6 fruit fly cellular contexts compared by ENCODE assay signal in genomic region chr3R:14024919-14025387, dm6.
TF ChIP-seq lines count a peak whose summit lies in the region.

No protein-coding gene starts in this region.

- peak; percentile 49 for TF ChIP-seq CTCF in whole organism, embryonic (GFP tag; optimal IDR thresholded peaks at IDR 0.05; lab: Kevin White, UChicago)

TF ChIP-seq in whole organism, 6 proteins besides CTCF, POLR2A, EP300 and RAD21:
- TF ChIP-seq EcR (GFP tag; optimal IDR thresholded peaks at IDR 0.05; lab: Kevin White, UChicago), result peak in 1 of 2 experiments; percentile 7
- no peak for TF ChIP-seq usp (GFP tag; optimal IDR thresholded peaks at IDR 0.05; lab: Kevin White, UChicago)
- peak; percentile 31 for TF ChIP-seq CG8478 (optimal IDR thresholded peaks at IDR 0.05; lab: Kevin White, UChicago)
- no peak for TF ChIP-seq Dll (optimal IDR thresholded peaks at IDR 0.05; lab: Kevin White, UChicago)

TF ChIP-seq in whole organism, adult, 20 proteins besides CTCF, POLR2A, EP300 and RAD21 (continues in another document):
- peak; percentile 72 for TF ChIP-seq CG7101 (tag; optimal IDR thresholded peaks at IDR 0.05; lab: Kevin White, UChicago)
- TF ChIP-seq CG7045 (GFP tag; optimal IDR thresholded peaks at IDR 0.05; lab: Kevin White, UChicago), result peak; percentile 75
- peak; percentile 99 for TF ChIP-seq kay (GFP tag; lab: Kevin White, UChicago; ENCODE audit: borderline replicate concordance)
- peak; percentile 84 for TF ChIP-seq CG11617 (GFP tag; optimal IDR thresholded peaks at IDR 0.05; lab: Kevin White, UChicago)
- peak; percentile 42 for TF ChIP-seq CG1620 (GFP tag; optimal IDR thresholded peaks at IDR 0.05; lab: Kevin White, UChicago)
- TF ChIP-seq Mnt (GFP tag; optimal IDR thresholded peaks at IDR 0.05; lab: Kevin White, UChicago), result peak; percentile 99
- TF ChIP-seq CG33017 (tag; optimal IDR thresholded peaks at IDR 0.05; lab: Kevin White, UChicago), result peak; percentile 62
- peak; percentile 91 for TF ChIP-seq tj (GFP tag; optimal IDR thresholded peaks at IDR 0.05; lab: Kevin White, UChicago)
- TF ChIP-seq Clk (GFP tag; optimal IDR thresholded peaks at IDR 0.05; lab: Kevin White, UChicago), result peak; percentile 35
- no peak for TF ChIP-seq CG5204 (GFP tag; optimal IDR thresholded peaks at IDR 0.05; lab: Kevin White, UChicago)
- TF ChIP-seq toe (GFP tag; optimal IDR thresholded peaks at IDR 0.05; lab: Kevin White, UChicago), result peak; percentile 75
- TF ChIP-seq CG12768 (GFP tag; optimal IDR thresholded peaks at IDR 0.05; lab: Kevin White, UChicago), result peak; percentile 96
- TF ChIP-seq CG14711 (tag; optimal IDR thresholded peaks at IDR 0.05; lab: Kevin White, UChicago), result no peak
- no peak for TF ChIP-seq cnc (optimal IDR thresholded peaks at IDR 0.05; lab: Kevin White, UChicago)
- peak; percentile 91 for TF ChIP-seq ovo (GFP tag; optimal IDR thresholded peaks at IDR 0.05; lab: Kevin White, UChicago)
- peak; percentile 46 for TF ChIP-seq Crg-1 (GFP tag; optimal IDR thresholded peaks at IDR 0.05; lab: Kevin White, UChicago)
- TF ChIP-seq bab1 (GFP tag; optimal IDR thresholded peaks at IDR 0.05; lab: Kevin White, UChicago), result peak; percentile 41

TF ChIP-seq in whole organism, embryonic, 481 proteins besides CTCF, POLR2A, EP300 and RAD21 (continues in another document):
- peak; percentile 57 for TF ChIP-seq lab (GFP tag; optimal IDR thresholded peaks at IDR 0.05; lab: Kevin White, UChicago)
- no peak for TF ChIP-seq az2 (GFP tag; optimal IDR thresholded peaks at IDR 0.05; lab: Kevin White, UChicago)
- peak; percentile 56 for TF ChIP-seq Dip3 (GFP tag; optimal IDR thresholded peaks at IDR 0.05; lab: Kevin White, UChicago)
- peak; percentile 93 for TF ChIP-seq nom (GFP tag; optimal IDR thresholded peaks at IDR 0.05; lab: Kevin White, UChicago)
- no peak for TF ChIP-seq CG4820 (GFP tag; optimal IDR thresholded peaks at IDR 0.05; lab: Kevin White, UChicago)
- no peak for TF ChIP-seq CG4707 (GFP tag; optimal IDR thresholded peaks at IDR 0.05; lab: Kevin White, UChicago)
- no peak for TF ChIP-seq CG6689 (GFP tag; IDR thresholded peaks at IDR 0.05; lab: Robert Waterston, UW)
- peak; percentile 57 for TF ChIP-seq caup (GFP tag; optimal IDR thresholded peaks at IDR 0.05; lab: Kevin White, UChicago; ENCODE audit: severe bottlenecking)
- no peak for TF ChIP-seq toy (GFP tag; IDR thresholded peaks at IDR 0.05; lab: Robert Waterston, UW)
- peak; percentile 13 for TF ChIP-seq CG14710 (tag; optimal IDR thresholded peaks at IDR 0.05; lab: Kevin White, UChicago)
- 0 out of 2 replicates have a peak, but pooled peaks have one; percentile 12 for TF ChIP-seq CG7372 (GFP tag; IDR thresholded peaks at IDR 0.05; lab: Robert Waterston, UW)
- TF ChIP-seq CG10321 (GFP tag; IDR thresholded peaks at IDR 0.05; lab: Robert Waterston, UW), result peak; percentile 77
- TF ChIP-seq NC2β (GFP tag; optimal IDR thresholded peaks at IDR 0.05; lab: Kevin White, UChicago), result peak; percentile 1
- no peak for TF ChIP-seq nau (GFP tag; optimal IDR thresholded peaks at IDR 0.05; lab: Kevin White, UChicago)
- peak; percentile 68 for TF ChIP-seq ewg (GFP tag; optimal IDR thresholded peaks at IDR 0.05; lab: Kevin White, UChicago)
- TF ChIP-seq CG12104 (GFP tag; optimal IDR thresholded peaks at IDR 0.05; lab: Kevin White, UChicago), result no peak
- peak; percentile 44 for TF ChIP-seq unpg (GFP tag; optimal IDR thresholded peaks at IDR 0.05; lab: Kevin White, UChicago)
- TF ChIP-seq corto (GFP tag; optimal IDR thresholded peaks at IDR 0.05; lab: Kevin White, UChicago), result peak; percentile 68

TF ChIP-seq in whole organism, prepupa, 60 proteins besides CTCF, POLR2A, EP300 and RAD21 (continues in another document):
- peak; percentile 62 for TF ChIP-seq esn (GFP tag; optimal IDR thresholded peaks at IDR 0.05; lab: Kevin White, UChicago)
- TF ChIP-seq CG11902 (GFP tag; optimal IDR thresholded peaks at IDR 0.05; lab: Kevin White, UChicago), result no peak
- peak; percentile 75 for TF ChIP-seq Eip93F (GFP tag; optimal IDR thresholded peaks at IDR 0.05; lab: Kevin White, UChicago)
- TF ChIP-seq CG6276 (GFP tag; optimal IDR thresholded peaks at IDR 0.05; lab: Kevin White, UChicago), result peak; percentile 78
- TF ChIP-seq fkh (GFP tag; optimal IDR thresholded peaks at IDR 0.05; lab: Kevin White, UChicago), result peak; percentile 97
- peak; percentile 34 for TF ChIP-seq acj6 (GFP tag; optimal IDR thresholded peaks at IDR 0.05; lab: Kevin White, UChicago)
- TF ChIP-seq svp (GFP tag; lab: Kevin White, UChicago), result peak; percentile 99
- TF ChIP-seq CG10669 (GFP tag; optimal IDR thresholded peaks at IDR 0.05; lab: Kevin White, UChicago), result peak; percentile 39
- peak; percentile 80 to 89 for TF ChIP-seq ss (GFP tag; optimal IDR thresholded peaks at IDR 0.05; lab: Kevin White, UChicago)
- peak; percentile 51 for TF ChIP-seq spab (GFP tag; optimal IDR thresholded peaks at IDR 0.05; lab: Kevin White, UChicago)
- TF ChIP-seq CG10631 (GFP tag; optimal IDR thresholded peaks at IDR 0.05; lab: Kevin White, UChicago), result peak; percentile 17
- no peak for TF ChIP-seq fd59A (GFP tag; optimal IDR thresholded peaks at IDR 0.05; lab: Kevin White, UChicago)
- TF ChIP-seq CG32006 (GFP tag; optimal IDR thresholded peaks at IDR 0.05; lab: Kevin White, UChicago), result peak; percentile 26
- TF ChIP-seq eg (GFP tag; IDR thresholded peaks at IDR 0.05; lab: Robert Waterston, UW), result peak; percentile 76
- TF ChIP-seq Hr4 (GFP tag; optimal IDR thresholded peaks at IDR 0.05; lab: Kevin White, UChicago), result peak; percentile 31
- TF ChIP-seq Ets21C (GFP tag; optimal IDR thresholded peaks at IDR 0.05; lab: Kevin White, UChicago), result peak; percentile 25
- peak; percentile 46 for TF ChIP-seq CG34406 (GFP tag; optimal IDR thresholded peaks at IDR 0.05; lab: Kevin White, UChicago)
- TF ChIP-seq Sox102F (GFP tag; optimal IDR thresholded peaks at IDR 0.05; lab: Kevin White, UChicago), result peak; percentile 21
- TF ChIP-seq cyc (GFP tag; optimal IDR thresholded peaks at IDR 0.05; lab: Kevin White, UChicago), result peak; percentile 21

TF ChIP-seq in whole organism, pupa, 21 proteins besides CTCF, POLR2A, EP300 and RAD21 (continues in another document):
- TF ChIP-seq D1 (tag; optimal IDR thresholded peaks at IDR 0.05; lab: Kevin White, UChicago) (no peak), CG34367 (tag; optimal IDR thresholded peaks at IDR 0.05; lab: Kevin White, UChicago) (peak; percentile 35), CG9948 (tag; optimal IDR thresholded peaks at IDR 0.05; lab: Kevin White, UChicago) (no peak), CG10348 (GFP tag; IDR thresholded peaks at IDR 0.05; lab: Robert Waterston, UW) (no peak), CG12605 (GFP tag; IDR thresholded peaks at IDR 0.05; lab: Robert Waterston, UW) (peak; percentile 76), CG13204 (GFP tag; optimal IDR thresholded peaks at IDR 0.05; lab: Kevin White, UChicago) (peak; percentile 68), Pif1B (GFP tag; optimal IDR thresholded peaks at IDR 0.05; lab: Kevin White, UChicago) (peak; percentile 63), Pif1A (GFP tag; optimal IDR thresholded peaks at IDR 0.05; lab: Kevin White, UChicago) (peak; percentile 72), CG32121 (GFP tag; IDR thresholded peaks at IDR 0.05; lab: Robert Waterston, UW) (peak; percentile 61; the same call in 1 of the 2 replicates), CG15710 (tag; optimal IDR thresholded peaks at IDR 0.05; lab: Kevin White, UChicago) (peak; percentile 32), gl (tag; optimal IDR thresholded peaks at IDR 0.05; lab: Kevin White, UChicago) (peak; percentile 81), CG14655 (GFP tag; optimal IDR thresholded peaks at IDR 0.05; lab: Kevin White, UChicago) (peak; percentile 59), Snoo (tag; optimal IDR thresholded peaks at IDR 0.05; lab: Kevin White, UChicago) (peak; percentile 60), rn (GFP tag; IDR thresholded peaks at IDR 0.05; lab: Robert Waterston, UW) (no peak), fd96Ca (GFP tag; IDR thresholded peaks at IDR 0.05; lab: Robert Waterston, UW) (no peak; the same call in 2 of the 3 replicates), CG8159 (tag; optimal IDR thresholded peaks at IDR 0.05; lab: Kevin White, UChicago) (peak; percentile 34), CG4496 (GFP tag; IDR thresholded peaks at IDR 0.05; lab: Robert Waterston, UW) (peak; percentile 73), CG8301 (tag; optimal IDR thresholded peaks at IDR 0.05; lab: Kevin White, UChicago) (peak; percentile 17), EcR (GFP tag; optimal IDR thresholded peaks at IDR 0.05; lab: Kevin White, UChicago) (peak; percentile 75), Ets98B (GFP tag; IDR thresholded peaks at IDR 0.05; lab: Robert Waterston, UW) (peak; percentile 70)

TF ChIP-seq in whole organism, wandering third instar larva, 38 proteins besides CTCF, POLR2A, EP300 and RAD21 (continues in another document):
- TF ChIP-seq Jra (GFP tag; optimal IDR thresholded peaks at IDR 0.05; lab: Kevin White, UChicago) (peak; percentile 14), Vsx2 (GFP tag; optimal IDR thresholded peaks at IDR 0.05; lab: Kevin White, UChicago; ENCODE audit: partially characterized antibody) (no peak), foxo (GFP tag; optimal IDR thresholded peaks at IDR 0.05; lab: Kevin White, UChicago) (peak; percentile 67 to 70), CG9705 (GFP tag; optimal IDR thresholded peaks at IDR 0.05; lab: Kevin White, UChicago) (peak; percentile 38), N (GFP tag; optimal IDR thresholded peaks at IDR 0.05; lab: Kevin White, UChicago) (no peak), rgr (GFP tag; optimal IDR thresholded peaks at IDR 0.05; lab: Kevin White, UChicago) (peak; percentile 53), Hr78 (GFP tag; optimal IDR thresholded peaks at IDR 0.05; lab: Kevin White, UChicago) (no peak), ey (GFP tag; optimal IDR thresholded peaks at IDR 0.05; lab: Kevin White, UChicago) (peak; percentile 55), Mio (GFP tag; optimal IDR thresholded peaks at IDR 0.05; lab: Kevin White, UChicago) (peak; percentile 14), jim (GFP tag; optimal IDR thresholded peaks at IDR 0.05; lab: Kevin White, UChicago) (peak; percentile 3), pan (optimal IDR thresholded peaks at IDR 0.05; lab: Kevin White, UChicago) (no peak), Dif (GFP tag; optimal IDR thresholded peaks at IDR 0.05; lab: Kevin White, UChicago; ENCODE audit: partially characterized antibody) (no peak), lola (GFP tag; optimal IDR thresholded peaks at IDR 0.05; lab: Kevin White, UChicago) (no peak), dsf (GFP tag; optimal IDR thresholded peaks at IDR 0.05; lab: Kevin White, UChicago; ENCODE audit: borderline replicate concordance) (no peak), woc (GFP tag; optimal IDR thresholded peaks at IDR 0.05; lab: Kevin White, UChicago) (peak; percentile 15), usp (GFP tag; optimal IDR thresholded peaks at IDR 0.05; lab: Kevin White, UChicago) (no peak), OdsH (GFP tag; optimal IDR thresholded peaks at IDR 0.05; lab: Kevin White, UChicago) (peak; percentile 50), dmrt93B (GFP tag; optimal IDR thresholded peaks at IDR 0.05; lab: Kevin White, UChicago) (peak; percentile 21), Myc (optimal IDR thresholded peaks at IDR 0.05; lab: Kevin White, UChicago) (no peak), fru (GFP tag; optimal IDR thresholded peaks at IDR 0.05; lab: Kevin White, UChicago) (peak; percentile 67), Sp1 (GFP tag; optimal IDR thresholded peaks at IDR 0.05; lab: Kevin White, UChicago) (peak; percentile 55), Abd-B (GFP tag; optimal IDR thresholded peaks at IDR 0.05; lab: Kevin White, UChicago) (no peak)
